Fruit fly (Drosophila melanogaster): ENCODE measurements around the gene CG6171.

CG6171 gene

DNA sequence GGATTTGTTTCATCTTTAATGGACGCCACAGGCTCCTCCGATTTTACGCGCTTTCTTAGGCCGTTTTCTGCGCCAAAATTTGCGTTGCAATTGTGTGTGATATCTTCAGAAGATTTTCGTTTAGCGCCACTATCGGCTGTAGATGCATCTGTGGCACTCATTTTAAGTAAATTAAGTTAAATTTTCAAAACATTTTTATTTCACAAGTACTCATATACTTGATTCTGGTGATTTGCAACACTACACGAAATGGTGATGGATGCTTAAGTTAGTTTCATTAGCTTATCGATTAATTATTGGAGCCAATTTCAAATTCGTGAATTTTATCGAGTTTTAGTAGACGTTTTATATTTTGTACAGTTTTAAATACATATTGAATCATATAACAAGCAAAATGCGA, at the start of gene CG6171 (continued):
- TF ChIP-seq Myb (GFP tag; optimal IDR thresholded peaks at IDR 0.05) (peak; percentile 37), mld (GFP tag; IDR thresholded peaks at IDR 0.05; ENCODE audit: partially characterized antibody) (no peak), Sry-δ (GFP tag; optimal IDR thresholded peaks at IDR 0.05) (peak; percentile 84), NfI (GFP tag; optimal IDR thresholded peaks at IDR 0.05) (no peak), CG10366 (GFP tag; IDR thresholded peaks at IDR 0.05) (no peak), wdn (GFP tag; IDR thresholded peaks at IDR 0.05) (no peak), lmd (GFP tag; IDR thresholded peaks at IDR 0.05) (no peak), tgo (GFP tag; IDR thresholded peaks at IDR 0.05) (no peak), odd (GFP tag; optimal IDR thresholded peaks at IDR 0.05) (no peak), CG2678 (tag; optimal IDR thresholded peaks at IDR 0.05) (no peak), CG7271 (tag; optimal IDR thresholded peaks at IDR 0.05) (no peak), hbn (GFP tag; IDR thresholded peaks at IDR 0.05; ENCODE audit: partially characterized antibody) (peak; percentile 44; the same call in 1 of the 2 replicates), CG10267 (tag; optimal IDR thresholded peaks at IDR 0.05) (peak; percentile 92), CG13624 (GFP tag; optimal IDR thresholded peaks at IDR 0.05) (peak; percentile 16), Doc3 (GFP tag; IDR thresholded peaks at IDR 0.05; ENCODE audit: partially characterized antibody) (0 out of 3 replicates have a peak, but pooled peaks have one; percentile 17), cas (GFP tag; IDR thresholded peaks at IDR 0.05) (no peak), Gug (GFP tag; IDR thresholded peaks at IDR 0.05) (no peak), tll (GFP tag; optimal IDR thresholded peaks at IDR 0.05) (no peak), Dll (GFP tag; IDR thresholded peaks at IDR 0.05; ENCODE audit: partially characterized antibody) (peak; percentile 69; the same call in 3 of the 4 replicates), crc (GFP tag; optimal IDR thresholded peaks at IDR 0.05) (no peak), CG16815 (GFP tag; optimal IDR thresholded peaks at IDR 0.05) (no peak), CG16813 (GFP tag; IDR thresholded peaks at IDR 0.05; ENCODE audit: partially characterized antibody) (0 out of 3 replicates have a peak, but pooled peaks have one; percentile 29), CG13424 (tag; optimal IDR thresholded peaks at IDR 0.05) (no peak), Chrac-16 (GFP tag; optimal IDR thresholded peaks at IDR 0.05) (no peak), Gsc (GFP tag; IDR thresholded peaks at IDR 0.05) (no peak), CG2199 (GFP tag; IDR thresholded peaks at IDR 0.05) (no peak), btn (GFP tag; optimal IDR thresholded peaks at IDR 0.05) (no peak), vvl (GFP tag; IDR thresholded peaks at IDR 0.05) (no peak; the same call in 1 of the 2 replicates), CG13123 (GFP tag; optimal IDR thresholded peaks at IDR 0.05) (no peak), MTF-1 (GFP tag; optimal IDR thresholded peaks at IDR 0.05; ENCODE audit: borderline replicate concordance) (no peak), cato (GFP tag; optimal IDR thresholded peaks at IDR 0.05; ENCODE audit: borderline replicate concordance) (no peak), ham (GFP tag; IDR thresholded peaks at IDR 0.05) (no peak), psq (GFP tag; optimal IDR thresholded peaks at IDR 0.05) (no peak), CoRest (tag; optimal IDR thresholded peaks at IDR 0.05) (no peak), CG12744 (GFP tag; optimal IDR thresholded peaks at IDR 0.05) (no peak), phol (tag; optimal IDR thresholded peaks at IDR 0.05) (peak; percentile 41), Oli (tag; optimal IDR thresholded peaks at IDR 0.05) (no peak), Hmx (GFP tag; optimal IDR thresholded peaks at IDR 0.05) (no peak), jumu (GFP tag; optimal IDR thresholded peaks at IDR 0.05) (no peak), CG10147 (GFP tag; optimal IDR thresholded peaks at IDR 0.05) (no peak), Trl (optimal IDR thresholded peaks at IDR 0.05) (no peak), Trl (GFP tag; optimal IDR thresholded peaks at IDR 0.05) (no peak), ash1 (GFP tag; optimal IDR thresholded peaks at IDR 0.05) (no peak), knrl (GFP tag; IDR thresholded peaks at IDR 0.05; ENCODE audit: partially characterized antibody) (peak; percentile 50), az2 (GFP tag; optimal IDR thresholded peaks at IDR 0.05) (no peak), CG14667 (GFP tag; IDR thresholded peaks at IDR 0.05) (no peak), CG32772 (GFP tag; IDR thresholded peaks at IDR 0.05) (no peak), Lim3 (GFP tag; IDR thresholded peaks at IDR 0.05) (no peak), BEAF-32 (GFP tag; optimal IDR thresholded peaks at IDR 0.05) (peak; percentile 63), CG4282 (GFP tag; optimal IDR thresholded peaks at IDR 0.05) (no peak), CG34224 (GFP tag; IDR thresholded peaks at IDR 0.05; ENCODE audit: partially characterized antibody) (peak; percentile 48; the same call in 2 of the 3 replicates)

All from whole organism, embryonic.